Fruit fly (Drosophila melanogaster) whole organism, embryonic: ENCODE data around the gene CG3032.
A peak's percentile ranks its signal among the peaks of the same experiment; 100 is the strongest.

Experiments used
- Awh ChIP-seq: fragments of 200-800 bp; sonication (Bioruptor generic); IDR thresholded peaks from 2 replicates; pipeline ENCODE4, ENCODE4 v1.3.6; 2022; ENCODE audit warnings: missing biosample characterization, missing genetic modification characterization
- B-H1 ChIP-seq: fragments of 200-800 bp; sonication (Bioruptor generic); IDR thresholded peaks from 3 replicates; pipeline ENCODE4 v1.3.6; 2022; ENCODE audit warnings: missing biosample characterization, missing genetic modification characterization
- BtbVII ChIP-seq: fragments of 200-800 bp; sonication (Bioruptor generic); optimal IDR thresholded peaks from 3 replicates; lab custom pipeline; 2017; ENCODE audit warnings: missing biosample characterization, mild to moderate bottlenecking, missing genetic modification characterization
- CG10274 ChIP-seq: fragments of 200-800 bp; sonication (Bioruptor generic); optimal IDR thresholded peaks from 3 replicates; lab custom pipeline; 2017; ENCODE audit warnings: missing biosample characterization, mild to moderate bottlenecking, missing genetic modification characterization
- CG10431 ChIP-seq: fragments of 200-800 bp; sonication (Bioruptor generic); optimal IDR thresholded peaks from 3 replicates; lab custom pipeline; 2018; ENCODE audit warnings: missing biosample characterization, mild to moderate bottlenecking, missing genetic modification characterization
- CG12236 ChIP-seq: fragments of 200-800 bp; sonication (Bioruptor generic); optimal IDR thresholded peaks from 2 replicates; lab custom pipeline; 2016; ENCODE audit warnings: missing biosample characterization, missing genetic modification characterization
- CG15479 ChIP-seq: fragments of 200-800 bp; sonication (Bioruptor generic); optimal IDR thresholded peaks from 3 replicates; lab custom pipeline; 2019; ENCODE audit warnings: missing biosample characterization, mild to moderate bottlenecking, missing genetic modification characterization, moderate library complexity
- CG17328 ChIP-seq: fragments of 200-800 bp; sonication (Bioruptor generic); IDR thresholded peaks from 2 replicates; pipeline ENCODE4 v1.3.6; 2022; ENCODE audit warnings: missing biosample characterization, missing genetic modification characterization
- CG17568 ChIP-seq: fragments of 200-800 bp; sonication (Bioruptor generic); optimal IDR thresholded peaks from 2 replicates; lab custom pipeline; 2018; ENCODE audit warnings: missing biosample characterization, mild to moderate bottlenecking, missing genetic modification characterization, moderate library complexity
- CG17829 ChIP-seq: fragments of 200-800 bp; optimal IDR thresholded peaks from 2 replicates; lab custom pipeline; 2019; ENCODE audit warnings: missing biosample characterization, mild to moderate bottlenecking, missing genetic modification characterization, moderate library complexity
- CG34422 ChIP-seq: fragments of 200-800 bp; sonication (Bioruptor generic); IDR thresholded peaks from 3 replicates; pipeline ENCODE4 v1.3.6; 2022; ENCODE audit warnings: missing biosample characterization, missing genetic modification characterization
- CG4424 ChIP-seq: fragments of 200-800 bp; sonication (Bioruptor generic); optimal IDR thresholded peaks from 3 replicates; lab custom pipeline; 2016; ENCODE audit warnings: missing biosample characterization, missing genetic modification characterization
- CG4820 ChIP-seq: fragments of 200-800 bp; sonication (Bioruptor generic); optimal IDR thresholded peaks from 3 replicates; lab custom pipeline; 2016; ENCODE audit warnings: missing biosample characterization, missing genetic modification characterization
- CG8290 ChIP-seq, 3 experiments: fragments of 200-800 bp; sonication (Bioruptor generic); optimal IDR thresholded peaks; 2 replicates each; lab custom pipeline; 2016 to 2019; ENCODE audit warnings: missing biosample characterization in 3 of 3, missing genetic modification characterization in 3 of 3, mild to moderate bottlenecking in 2 of 3, moderate library complexity in 1 of 3
- CG9876 ChIP-seq: fragments of 200-800 bp; sonication (Bioruptor generic); optimal IDR thresholded peaks from 2 replicates; lab custom pipeline; 2016; ENCODE audit warnings: missing biosample characterization, missing genetic modification characterization
- CkIIα-i1 ChIP-seq: fragments of 200-800 bp; sonication (Bioruptor generic); IDR thresholded peaks from 2 replicates; pipeline ENCODE4 v1.3.6; 2022; ENCODE audit warnings: missing biosample characterization, missing genetic modification characterization
- D ChIP-seq, 2 experiments: fragments of 200-800 bp in 1 of 2; fragments of >200 bp in 1 of 2; sonication (Bioruptor generic) in 1 of 2; optimal IDR thresholded peaks; 2 replicates in 1 of 2; 3 replicates in 1 of 2; lab custom pipeline; 2017; ENCODE audit warnings: mild to moderate bottlenecking in 1 of 2, missing biosample characterization in 1 of 2, missing genetic modification characterization in 1 of 2, missing genetic modification reagents in 1 of 2
- Dip2 ChIP-seq: fragments of 200-800 bp; sonication (Bioruptor generic); IDR thresholded peaks from 2 replicates; pipeline ENCODE4 v1.3.6; 2022; ENCODE audit warnings: missing biosample characterization, missing genetic modification characterization
- Doc3 ChIP-seq: fragments of 200-800 bp; sonication (Bioruptor generic); IDR thresholded peaks from 3 replicates; pipeline ENCODE4 v1.3.6; 2022; ENCODE audit warnings: missing biosample characterization, missing genetic modification characterization; ENCODE audit not compliant: partially characterized antibody
- Fer2 ChIP-seq: fragments of 200-800 bp; sonication (Bioruptor generic); optimal IDR thresholded peaks from 2 replicates; lab custom pipeline; 2018; ENCODE audit warnings: missing biosample characterization, mild to moderate bottlenecking, missing genetic modification characterization, moderate library complexity
- HLH54F ChIP-seq: fragments of 200-800 bp; sonication (Bioruptor generic); optimal IDR thresholded peaks from 3 replicates; lab custom pipeline; 2016; ENCODE audit warnings: missing biosample characterization, missing genetic modification characterization
- HmgZ ChIP-seq: fragments of 200-800 bp; sonication (Bioruptor generic); optimal IDR thresholded peaks from 2 replicates; lab custom pipeline; 2018; ENCODE audit warnings: missing biosample characterization, mild to moderate bottlenecking, missing genetic modification characterization
- Hsf ChIP-seq: fragments of 200-800 bp; sonication (Bioruptor generic); optimal IDR thresholded peaks from 3 replicates; lab custom pipeline; 2016; ENCODE audit warnings: missing biosample characterization, missing genetic modification characterization
- Lpt ChIP-seq: fragments of >200 bp; optimal IDR thresholded peaks from 2 replicates; lab custom pipeline; 2018; ENCODE audit warnings: missing biosample characterization, missing genetic modification characterization
- NK7.1 ChIP-seq: fragments of 200-800 bp; sonication (Bioruptor generic); optimal IDR thresholded peaks from 3 replicates; lab custom pipeline; 2016; ENCODE audit warnings: missing biosample characterization, missing genetic modification characterization
- Oli ChIP-seq: fragments of 200-800 bp; sonication (Bioruptor generic); optimal IDR thresholded peaks from 2 replicates; lab custom pipeline; 2018; ENCODE audit warnings: missing biosample characterization, mild to moderate bottlenecking, missing genetic modification characterization, moderate library complexity
- Sin3A ChIP-seq: fragments of >200 bp; optimal IDR thresholded peaks from 2 replicates; lab custom pipeline; 2018
- Sox102F ChIP-seq: fragments of 200-800 bp; sonication (Bioruptor generic); optimal IDR thresholded peaks from 2 replicates; lab custom pipeline; 2018; ENCODE audit warnings: missing biosample characterization, mild to moderate bottlenecking, missing genetic modification characterization, moderate library complexity
- Ssrp ChIP-seq: fragments of 200-800 bp; sonication (Bioruptor generic); optimal IDR thresholded peaks from 2 replicates; lab custom pipeline; 2018; ENCODE audit warnings: missing biosample characterization, mild to moderate bottlenecking, missing genetic modification characterization, moderate library complexity
- bbx ChIP-seq: fragments of 200-800 bp; sonication (Bioruptor generic); IDR thresholded peaks from 2 replicates; pipeline ENCODE4 v1.3.6; 2022; ENCODE audit warnings: missing biosample characterization, missing genetic modification characterization; ENCODE audit not compliant: partially characterized antibody
- bcd ChIP-seq: fragments of 200-800 bp; sonication (Bioruptor generic); optimal IDR thresholded peaks from 2 replicates; lab custom pipeline; 2017; ENCODE audit warnings: missing biosample characterization, mild to moderate bottlenecking, missing genetic modification characterization
- cg ChIP-seq: fragments of 200-800 bp; sonication (Bioruptor generic); optimal IDR thresholded peaks from 3 replicates; lab custom pipeline; 2019; ENCODE audit warnings: missing biosample characterization, mild to moderate bottlenecking, missing genetic modification characterization, moderate library complexity
- dpn ChIP-seq, 2 experiments: fragments of 200-800 bp; sonication (Bioruptor generic); optimal IDR thresholded peaks; 3 replicates each; lab custom pipeline; 2016; ENCODE audit warnings: missing biosample characterization in 2 of 2, missing genetic modification characterization in 2 of 2
- gem ChIP-seq: fragments of 200-800 bp; sonication (Bioruptor generic); optimal IDR thresholded peaks from 2 replicates; lab custom pipeline; 2019; ENCODE audit warnings: missing biosample characterization, mild to moderate bottlenecking, missing genetic modification characterization, moderate library complexity
- lmd ChIP-seq: fragments of 200-800 bp; sonication (Bioruptor generic); IDR thresholded peaks from 2 replicates; pipeline ENCODE4 v1.3.6; 2022; ENCODE audit warnings: missing biosample characterization, missing genetic modification characterization
- mam ChIP-seq: fragments of 200-800 bp; sonication (Bioruptor generic); optimal IDR thresholded peaks from 3 replicates; lab custom pipeline; 2016; ENCODE audit warnings: missing biosample characterization, missing genetic modification characterization
- salm ChIP-seq: fragments of 200-800 bp; sonication (Bioruptor generic); optimal IDR thresholded peaks from 2 replicates; lab custom pipeline; 2018; ENCODE audit warnings: missing biosample characterization, mild to moderate bottlenecking, missing genetic modification characterization
- sc ChIP-seq, 3 experiments: fragments of >200 bp in 2 of 3; fragments of 200-800 bp in 1 of 3; sonication (Bioruptor generic) in 1 of 3; optimal IDR thresholded peaks; 2 replicates in 2 of 3; 3 replicates in 1 of 3; lab custom pipeline; 2017; ENCODE audit warnings: mild to moderate bottlenecking in 1 of 3, missing biosample characterization in 1 of 3, missing genetic modification characterization in 1 of 3, missing genetic modification reagents in 1 of 3
- sna ChIP-seq: fragments of 200-800 bp; sonication (Bioruptor generic); IDR thresholded peaks from 2 replicates; pipeline ENCODE4 v1.3.6; 2022; ENCODE audit warnings: missing biosample characterization, missing genetic modification characterization; ENCODE audit not compliant: partially characterized antibody
- sqz ChIP-seq: fragments of 200-800 bp; sonication (Bioruptor generic); optimal IDR thresholded peaks from 3 replicates; lab custom pipeline; 2018; ENCODE audit warnings: missing biosample characterization, mild to moderate bottlenecking, missing genetic modification characterization
- stc ChIP-seq: fragments of 200-800 bp; sonication (Bioruptor generic); IDR thresholded peaks from 2 replicates; pipeline ENCODE4 v1.3.6; 2022; ENCODE audit warnings: missing biosample characterization, missing genetic modification characterization
- tap ChIP-seq: fragments of 200-800 bp; optimal IDR thresholded peaks from 3 replicates; lab custom pipeline; 2019; ENCODE audit warnings: missing biosample characterization, mild to moderate bottlenecking, missing genetic modification characterization, moderate library complexity
- tll ChIP-seq, 2 experiments: fragments of 200-800 bp in 1 of 2; fragments of >200 bp in 1 of 2; sonication (Bioruptor generic) in 1 of 2; optimal IDR thresholded peaks; 2 replicates each; lab custom pipeline; 2017 to 2019; ENCODE audit warnings: missing biosample characterization in 2 of 2, missing genetic modification characterization in 2 of 2, mild to moderate bottlenecking in 1 of 2, moderate library complexity in 1 of 2
- unpg ChIP-seq: fragments of 200-800 bp; sonication (Bioruptor generic); optimal IDR thresholded peaks from 3 replicates; lab custom pipeline; 2018; ENCODE audit warnings: missing biosample characterization, mild to moderate bottlenecking, missing genetic modification characterization, moderate library complexity
- z ChIP-seq: fragments of 200-800 bp; sonication (Bioruptor generic); IDR thresholded peaks from 3 replicates; pipeline ENCODE4 v1.3.6; 2022; ENCODE audit warnings: missing biosample characterization, missing genetic modification characterization
- zf30C ChIP-seq: fragments of 200-800 bp; sonication (Bioruptor generic); optimal IDR thresholded peaks from 3 replicates; lab custom pipeline; 2018; ENCODE audit warnings: missing biosample characterization, mild to moderate bottlenecking, missing genetic modification characterization
- zfh1 ChIP-seq: fragments of 200-800 bp; sonication (Bioruptor generic); IDR thresholded peaks from 3 replicates; pipeline ENCODE4 v1.3.6; 2022; ENCODE audit warnings: missing biosample characterization, missing genetic modification characterization

CG3032 gene

dm6 chrX:6997653-6998491 lies 15.8 kb downstream of the CG3032 start (continued):
- TF ChIP-seq tap (no peak), mam (GFP tag; lab: Kevin White, UChicago) (no peak), CG10274 (no peak), CG17829 (peak; percentile 35), D (optimal IDR thresholded peaks at IDR 0.05; lab: Kevin White, UChicago) (no peak), D (GFP tag; optimal IDR thresholded peaks at IDR 0.05; lab: Kevin White, UChicago) (peak; percentile 42), Dip2 (GFP tag; lab: Robert Waterston, UW) (no peak), sna (GFP tag; lab: Robert Waterston, UW) (no peak), CkIIα-i1 (no peak), HmgZ (tag; lab: Kevin White, UChicago) (no peak), zf30C (GFP tag; lab: Kevin White, UChicago) (no peak), Doc3 (GFP tag; lab: Robert Waterston, UW) (no peak), stc (GFP tag; lab: Robert Waterston, UW) (peak; percentile 64), Sox102F (peak; percentile 57), dpn (GFP tag; optimal IDR thresholded peaks at IDR 0.05; lab: Kevin White, UChicago) (peak in 1 of 2 experiments; percentile 16), bbx (GFP tag; lab: Robert Waterston, UW) (no peak), Hsf (GFP tag; lab: Kevin White, UChicago) (no peak), Oli (tag; lab: Kevin White, UChicago) (peak; percentile 61), cg (GFP tag; lab: Kevin White, UChicago) (peak; percentile 54), BtbVII (GFP tag; lab: Kevin White, UChicago) (peak; percentile 15), HLH54F (GFP tag; lab: Kevin White, UChicago) (no peak), CG4820 (GFP tag; lab: Kevin White, UChicago) (peak; percentile 0), gem (peak; percentile 61), CG9876 (GFP tag; lab: Kevin White, UChicago) (no peak), Ssrp (tag; lab: Kevin White, UChicago) (peak; percentile 35), CG10431 (GFP tag; lab: Kevin White, UChicago) (no peak), unpg (peak; percentile 4), Lpt (no peak), sc (optimal IDR thresholded peaks at IDR 0.05; lab: Kevin White, UChicago) (no peak), sc (GFP tag; optimal IDR thresholded peaks at IDR 0.05; lab: Kevin White, UChicago) (peak; percentile 32), NK7.1 (no peak), lmd (GFP tag; lab: Robert Waterston, UW) (0 out of 2 replicates have a peak, but pooled peaks have one; percentile 14), CG15479 (GFP tag; lab: Kevin White, UChicago) (peak; percentile 5), zfh1 (GFP tag; lab: Robert Waterston, UW) (no peak), Sin3A (no peak), z (GFP tag; lab: Robert Waterston, UW) (peak; percentile 67; the same call in 2 of the 3 replicates), CG17328 (GFP tag; lab: Robert Waterston, UW) (peak; percentile 22; the same call in 1 of the 2 replicates), salm (tag; lab: Kevin White, UChicago) (no peak), Fer2 (tag; lab: Kevin White, UChicago) (no peak), sqz (GFP tag; lab: Kevin White, UChicago) (no peak), tll (GFP tag; optimal IDR thresholded peaks at IDR 0.05; lab: Kevin White, UChicago) (no peak), CG12236 (GFP tag; lab: Kevin White, UChicago) (peak; percentile 14), bcd (GFP tag; lab: Kevin White, UChicago) (peak; percentile 19), CG17568 (GFP tag; lab: Kevin White, UChicago) (no peak), B-H1 (GFP tag; lab: Robert Waterston, UW) (no peak), Awh (GFP tag; lab: Robert Waterston, UW) (0 out of 2 replicates have a peak, but pooled peaks have one; percentile 14), CG4424 (GFP tag; lab: Kevin White, UChicago) (peak; percentile 47), CG34422 (GFP tag; lab: Robert Waterston, UW) (0 out of 3 replicates have a peak, but pooled peaks have one; percentile 40), CG8290 (GFP tag; optimal IDR thresholded peaks at IDR 0.05; lab: Kevin White, UChicago) (peak; percentile 92), CG8290 (tag; optimal IDR thresholded peaks at IDR 0.05; lab: Kevin White, UChicago) (peak; percentile 47 to 93)
